Worm (Caenorhabditis elegans): ENCODE measurements around the gene nhr-140.

nhr-140 gene

DNA sequence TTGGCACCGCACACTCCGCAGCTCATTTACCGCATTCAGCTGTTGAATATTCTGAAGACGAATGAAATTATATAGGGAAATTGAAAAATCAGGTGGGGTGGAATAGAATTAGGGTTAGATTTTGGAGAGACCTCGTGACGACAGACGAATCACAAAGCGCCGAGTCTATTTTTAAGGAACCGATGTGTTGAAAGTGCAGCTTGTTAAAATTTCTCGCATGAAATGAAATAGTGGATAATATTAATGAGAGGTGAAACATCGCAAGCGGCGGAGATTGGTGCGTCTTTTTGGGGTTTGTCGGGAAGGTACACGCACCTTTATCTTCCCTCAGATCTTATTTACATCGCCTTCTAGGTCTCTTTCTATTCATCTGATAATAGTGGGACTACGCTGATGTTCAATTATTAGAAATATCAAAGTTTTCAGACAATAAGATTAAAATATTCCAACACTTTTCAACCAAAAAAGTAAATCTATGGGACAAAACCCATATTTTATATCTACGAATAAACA lies at the start of gene nhr-140:
Gene nhr-140 (minus strand): TSS at position 51 of the 513 bp plus-strand sequence.
- peak; percentile 56 for TF ChIP-seq elt-1 (tag; optimal IDR thresholded peaks at IDR 0.05)
- TF ChIP-seq eor-1 (tag; optimal IDR thresholded peaks at IDR 0.05) = no peak
- no peak for TF ChIP-seq nhr-76 (tag; optimal IDR thresholded peaks at IDR 0.05)
- no peak for TF ChIP-seq egl-27 (tag; optimal IDR thresholded peaks at IDR 0.05)

DNA sequence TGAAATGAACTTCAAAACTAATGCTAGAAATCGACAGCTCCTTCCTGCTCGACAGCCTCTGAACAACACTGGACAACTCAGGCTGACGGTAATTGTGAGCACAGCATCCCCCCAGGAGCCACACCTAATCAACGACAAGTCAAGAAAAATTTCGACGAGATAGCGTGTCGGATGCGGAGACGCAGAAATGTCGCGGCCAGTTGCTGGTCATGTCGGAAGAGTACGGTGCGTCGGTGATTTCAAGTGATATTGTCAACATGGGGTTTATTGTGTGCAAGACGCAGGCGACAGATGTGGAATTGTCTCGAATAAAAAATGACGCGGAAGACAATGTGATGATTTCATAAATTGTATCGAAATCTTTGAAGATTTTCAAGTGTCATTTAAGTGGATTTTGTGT lies 47.0 kb upstream of the nhr-140 start, which contains the start of gene twk-11:
Gene twk-11 (minus strand): TSS at position 101 of the 400 bp plus-strand sequence.
- no peak for TF ChIP-seq fos-1 (tag; optimal IDR thresholded peaks at IDR 0.05)
- TF ChIP-seq hmg-11 (tag; optimal IDR thresholded peaks at IDR 0.05) = no peak

DNA sequence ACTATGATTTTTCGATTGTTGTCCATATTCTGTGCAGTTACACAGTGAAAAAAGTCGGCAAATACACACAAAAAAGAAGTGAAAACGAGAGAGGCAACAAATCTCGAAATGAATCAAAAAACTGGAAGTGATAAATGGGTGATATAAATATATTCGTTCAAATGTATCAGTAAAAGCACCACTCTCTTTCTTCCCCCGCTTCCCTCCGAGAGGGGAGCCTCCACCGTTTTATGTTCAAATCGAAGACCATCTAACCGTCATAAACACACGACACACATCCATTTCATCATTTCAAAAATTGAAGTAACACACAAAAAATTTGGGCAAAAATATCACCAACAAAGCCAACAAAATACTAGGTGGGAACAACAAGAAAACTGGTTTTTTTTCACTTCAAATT lies 37.6 kb upstream of the nhr-140 start, which contains the start of gene F20A1.6:
Gene F20A1.6 (minus strand): TSS at position 101 of the 400 bp plus-strand sequence.
- no peak for TF ChIP-seq ama-1 (optimal IDR thresholded peaks at IDR 0.05)
- TF ChIP-seq fkh-10 (GFP tag; optimal IDR thresholded peaks at IDR 0.05) = no peak
- no peak for TF ChIP-seq hmg-11 (tag; optimal IDR thresholded peaks at IDR 0.05)
- TF ChIP-seq fkh-2 (tag; optimal IDR thresholded peaks at IDR 0.05) = no peak
- no peak for TF ChIP-seq unc-39 (tag; optimal IDR thresholded peaks at IDR 0.05)
- TF ChIP-seq ztf-4 (tag; optimal IDR thresholded peaks at IDR 0.05) = no peak
- no peak for TF ChIP-seq mml-1 (tag; optimal IDR thresholded peaks at IDR 0.05)
- TF ChIP-seq nhr-77 (tag; optimal IDR thresholded peaks at IDR 0.05) = no peak
- TF ChIP-seq ceh-28 (tag; optimal IDR thresholded peaks at IDR 0.05) = no peak
- no peak for TF ChIP-seq R02D3.7 (tag; optimal IDR thresholded peaks at IDR 0.05)
- no peak for TF ChIP-seq unc-62 (GFP tag; optimal IDR thresholded peaks at IDR 0.05)
- no peak for TF ChIP-seq nhr-237 (tag; optimal IDR thresholded peaks at IDR 0.05)
- no peak for TF ChIP-seq elt-1 (tag; optimal IDR thresholded peaks at IDR 0.05)
- TF ChIP-seq snpc-4 (tag; optimal IDR thresholded peaks at IDR 0.05) = no peak
- TF ChIP-seq nhr-11 (tag; optimal IDR thresholded peaks at IDR 0.05) = no peak
- no peak for TF ChIP-seq jun-1 (tag; optimal IDR thresholded peaks at IDR 0.05)
- TF ChIP-seq aly-2 (tag; optimal IDR thresholded peaks at IDR 0.05) = no peak

DNA sequence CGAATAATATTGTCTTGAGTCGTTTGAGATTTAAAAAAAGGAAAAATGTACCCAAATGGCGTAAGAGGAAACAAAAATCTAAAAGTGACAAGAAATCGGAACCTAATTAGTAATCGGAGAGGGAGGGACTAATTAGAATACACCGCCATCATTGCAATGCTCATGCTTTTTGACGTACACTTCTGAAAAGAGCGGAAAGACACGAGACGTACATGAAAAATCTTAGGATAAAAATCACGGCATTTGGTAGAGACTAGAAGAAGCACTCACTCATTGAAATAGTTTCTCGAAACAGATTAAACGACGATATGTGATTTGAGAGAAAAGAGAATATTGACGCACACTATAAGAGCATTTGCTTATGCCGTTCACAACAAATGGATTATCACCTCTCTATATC lies 33.5 kb upstream of the nhr-140 start:
- TF ChIP-seq nhr-43 (tag; optimal IDR thresholded peaks at IDR 0.05; ENCODE audit: poor library complexity, severe bottlenecking) (no peak), jun-1 (tag; optimal IDR thresholded peaks at IDR 0.05) (no peak), fkh-2 (tag; optimal IDR thresholded peaks at IDR 0.05) (no peak), nhr-237 (tag; optimal IDR thresholded peaks at IDR 0.05) (no peak), tbx-2 (tag; optimal IDR thresholded peaks at IDR 0.05) (no peak), daf-12 (tag; optimal IDR thresholded peaks at IDR 0.05) (no peak), elt-3 (tag; optimal IDR thresholded peaks at IDR 0.05) (no peak), ceh-9 (tag; optimal IDR thresholded peaks at IDR 0.05) (no peak), aly-2 (tag; optimal IDR thresholded peaks at IDR 0.05) (no peak), nhr-76 (tag; optimal IDR thresholded peaks at IDR 0.05) (no peak), lin-39 (tag; optimal IDR thresholded peaks at IDR 0.05) (no peak), ztf-11 (tag; optimal IDR thresholded peaks at IDR 0.05) (no peak), ceh-82 (tag; optimal IDR thresholded peaks at IDR 0.05) (no peak), fkh-10 (GFP tag; optimal IDR thresholded peaks at IDR 0.05) (no peak), unc-62 (GFP tag; optimal IDR thresholded peaks at IDR 0.05) (no peak), zag-1 (tag; optimal IDR thresholded peaks at IDR 0.05) (no peak), ceh-16 (tag; optimal IDR thresholded peaks at IDR 0.05) (no peak), ama-1 (optimal IDR thresholded peaks at IDR 0.05) (no peak)

DNA sequence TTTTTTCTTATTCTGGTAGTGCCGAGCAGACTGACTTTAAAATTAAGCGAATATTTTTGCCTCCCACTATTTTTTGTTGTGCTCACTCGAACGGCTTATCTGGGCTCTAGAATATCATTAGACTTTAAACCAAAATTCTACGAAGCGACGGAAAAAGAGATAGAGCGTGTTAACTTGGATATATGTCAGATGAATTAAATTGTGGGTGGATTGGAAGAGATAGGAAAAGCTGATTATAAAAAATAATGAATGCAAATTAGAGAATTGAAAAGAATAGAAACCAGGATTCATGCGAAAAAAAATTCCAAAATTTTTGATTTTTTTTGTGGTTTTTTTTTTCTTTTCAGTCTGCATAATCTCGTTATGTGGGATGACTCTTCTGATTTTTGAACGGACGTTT lies 32.3 kb upstream of the nhr-140 start, which contains the start of gene F20A1.4:
Gene F20A1.4 (minus strand): TSS at position 101 of the 400 bp plus-strand sequence.
- no peak for TF ChIP-seq R02D3.7 (tag; optimal IDR thresholded peaks at IDR 0.05)

DNA sequence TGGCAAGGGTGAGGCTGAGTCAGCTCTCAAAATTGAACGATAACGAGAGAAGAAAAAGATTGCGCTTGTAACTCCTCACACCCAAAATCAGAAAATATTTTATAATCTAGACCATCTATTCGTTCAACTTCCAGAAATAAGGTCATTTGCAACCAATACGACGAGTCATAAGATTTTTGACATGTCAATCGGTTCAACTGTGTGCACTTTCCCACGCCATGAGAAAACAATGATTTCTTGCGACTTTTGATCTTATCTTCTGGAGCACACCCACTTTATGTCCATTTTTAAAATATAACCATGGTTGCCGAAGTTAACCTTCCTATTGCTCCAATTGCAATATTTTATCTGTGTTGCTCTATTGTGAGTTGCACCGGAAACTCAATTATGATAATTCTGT lies 27.6 kb upstream of the nhr-140 start, which contains the start of gene srsx-32:
Gene srsx-32 (plus strand): TSS at position 301 of the 400 bp plus-strand sequence.
- TF ChIP-seq nhr-77 (tag; optimal IDR thresholded peaks at IDR 0.05) (no peak), snpc-4 (tag; optimal IDR thresholded peaks at IDR 0.05) (no peak), egl-27 (tag; optimal IDR thresholded peaks at IDR 0.05) (no peak), eor-1 (tag; optimal IDR thresholded peaks at IDR 0.05) (no peak), mml-1 (tag; optimal IDR thresholded peaks at IDR 0.05) (no peak), elt-1 (tag; optimal IDR thresholded peaks at IDR 0.05) (no peak), nfya-1 (tag; optimal IDR thresholded peaks at IDR 0.05; ENCODE audit: insufficient read depth) (no peak), nhr-11 (tag; optimal IDR thresholded peaks at IDR 0.05) (no peak), hmg-11 (tag; optimal IDR thresholded peaks at IDR 0.05) (no peak), nhr-23 (tag; optimal IDR thresholded peaks at IDR 0.05) (no peak), lin-39 (tag; optimal IDR thresholded peaks at IDR 0.05) (no peak), egl-5 (tag; optimal IDR thresholded peaks at IDR 0.05) (no peak), nhr-237 (tag; optimal IDR thresholded peaks at IDR 0.05) (no peak), aly-2 (tag; optimal IDR thresholded peaks at IDR 0.05) (no peak), jun-1 (tag; optimal IDR thresholded peaks at IDR 0.05) (no peak), unc-39 (tag; optimal IDR thresholded peaks at IDR 0.05) (no peak), nhr-67 (tag; optimal IDR thresholded peaks at IDR 0.05) (no peak), pha-4 (tag; optimal IDR thresholded peaks at IDR 0.05) (no peak)
